Fruit fly (Drosophila melanogaster) whole organism, adult: ENCODE results near the gene CG4074.

Experiments
- CG11617 ChIP-seq: fragments of 200-800 bp; sonication (Bioruptor generic); optimal IDR thresholded peaks from 2 replicates; lab custom pipeline; 2017; ENCODE audit warnings: mild to moderate bottlenecking, missing biosample characterization, missing genetic modification reagents, missing genetic modification characterization
- CG12768 ChIP-seq: fragments of 200-800 bp; sonication (Bioruptor generic); optimal IDR thresholded peaks from 2 replicates; lab custom pipeline; 2017; ENCODE audit warnings: missing biosample characterization, missing genetic modification characterization, mild to moderate bottlenecking, moderate library complexity, missing genetic modification reagents
- CG14711 ChIP-seq: fragments of 200-800 bp; sonication (Bioruptor generic); optimal IDR thresholded peaks from 2 replicates; lab custom pipeline; 2018; ENCODE audit warnings: missing biosample characterization, mild to moderate bottlenecking, missing genetic modification characterization, moderate library complexity
- CG1620 ChIP-seq: fragments of 200-800 bp; sonication (Bioruptor generic); optimal IDR thresholded peaks from 2 replicates; lab custom pipeline; 2016; ENCODE audit warnings: missing biosample characterization, missing genetic modification characterization
- CG33017 ChIP-seq: fragments of 200-800 bp; sonication (Bioruptor generic); optimal IDR thresholded peaks from 2 replicates; lab custom pipeline; 2018; ENCODE audit warnings: missing biosample characterization, mild to moderate bottlenecking, missing genetic modification characterization, moderate library complexity
- CG5204 ChIP-seq: fragments of 200-800 bp; sonication (Bioruptor generic); optimal IDR thresholded peaks from 2 replicates; lab custom pipeline; 2016; ENCODE audit warnings: missing biosample characterization, missing genetic modification characterization
- CG7045 ChIP-seq: fragments of 200-800 bp; sonication (Bioruptor generic); optimal IDR thresholded peaks from 2 replicates; lab custom pipeline; 2017; ENCODE audit warnings: missing biosample characterization, mild to moderate bottlenecking, missing genetic modification characterization
- CG7101 ChIP-seq: fragments of 200-800 bp; sonication (Bioruptor generic); optimal IDR thresholded peaks from 2 replicates; lab custom pipeline; 2018; ENCODE audit warnings: missing biosample characterization, mild to moderate bottlenecking, missing genetic modification characterization, moderate library complexity
- Clk ChIP-seq: fragments of 200-800 bp; sonication (Bioruptor generic); optimal IDR thresholded peaks from 2 replicates; lab custom pipeline; 2017; ENCODE audit warnings: missing biosample characterization, missing genetic modification characterization
- Crg-1 ChIP-seq: fragments of 200-800 bp; sonication (Bioruptor generic); optimal IDR thresholded peaks from 2 replicates; lab custom pipeline; 2016; ENCODE audit warnings: missing biosample characterization, missing genetic modification characterization
- Hr96 ChIP-seq: fragments of 200-800 bp; sonication (Bioruptor generic); optimal IDR thresholded peaks from 2 replicates; lab custom pipeline; 2016; ENCODE audit warnings: missing biosample characterization, missing genetic modification characterization
- Mnt ChIP-seq: fragments of 200-800 bp; sonication (Bioruptor generic); optimal IDR thresholded peaks from 2 replicates; lab custom pipeline; 2016; ENCODE audit warnings: missing biosample characterization, mild to moderate bottlenecking, missing genetic modification characterization
- bab1 ChIP-seq: fragments of 200-800 bp; sonication (Bioruptor generic); optimal IDR thresholded peaks from 3 replicates; lab custom pipeline; 2019; ENCODE audit warnings: missing biosample characterization, mild to moderate bottlenecking, missing genetic modification characterization, moderate library complexity
- cic ChIP-seq: fragments of 200-800 bp; sonication (Bioruptor generic); optimal IDR thresholded peaks from 2 replicates; lab custom pipeline; 2017; ENCODE audit warnings: missing biosample characterization, mild to moderate bottlenecking, missing genetic modification characterization, moderate library complexity
- cnc ChIP-seq, 2 experiments: fragments of >200 bp; optimal IDR thresholded peaks; 2 replicates each; lab custom pipeline; 2017
- kay ChIP-seq: fragments of 200-800 bp; sonication (Bioruptor generic); peaks from one replicate; lab custom pipeline; 2016; ENCODE audit warnings: missing biosample characterization, missing genetic modification characterization, borderline replicate concordance
- ovo ChIP-seq: fragments of 200-800 bp; sonication (Bioruptor generic); optimal IDR thresholded peaks from 2 replicates; lab custom pipeline; 2016; ENCODE audit warnings: missing biosample characterization, missing genetic modification characterization
- pad ChIP-seq: fragments of 200-800 bp; sonication (Bioruptor generic); optimal IDR thresholded peaks from 3 replicates; lab custom pipeline; 2017; ENCODE audit warnings: missing biosample characterization, missing genetic modification characterization, mild to moderate bottlenecking, moderate library complexity, missing genetic modification reagents
- tj ChIP-seq: fragments of 200-800 bp; sonication (Bioruptor generic); optimal IDR thresholded peaks from 3 replicates; lab custom pipeline; 2017; ENCODE audit warnings: missing biosample characterization, mild to moderate bottlenecking, missing genetic modification characterization, moderate library complexity
- toe ChIP-seq: fragments of 200-800 bp; sonication (Bioruptor generic); optimal IDR thresholded peaks from 2 replicates; lab custom pipeline; 2016; ENCODE audit warnings: missing biosample characterization, missing genetic modification characterization

CG4074 gene

dm6 chr3L:20798325-20798846, 29.1 kb upstream of the CG4074 start, which contains the start of the genes CG3698 and tzn:
Gene CG3698, minus strand, starts transcription at chr3L:20798375.
Gene tzn, plus strand, starts transcription at chr3L:20798645.
- peak; percentile 89 for TF ChIP-seq CG11617 (GFP tag; lab: Kevin White, UChicago)
- peak; percentile 87 for TF ChIP-seq CG7101
- TF ChIP-seq bab1, result peak; percentile 92
- TF ChIP-seq CG7045 (GFP tag; lab: Kevin White, UChicago), result peak; percentile 85
- TF ChIP-seq cic, result peak; percentile 46
- peak; percentile 67 for TF ChIP-seq CG14711 (tag; lab: Kevin White, UChicago)
- no peak for TF ChIP-seq kay (GFP tag; lab: Kevin White, UChicago)
- TF ChIP-seq Hr96 (GFP tag; lab: Kevin White, UChicago), result peak; percentile 76
- peak; percentile 81 for TF ChIP-seq pad
- TF ChIP-seq CG33017 (tag; lab: Kevin White, UChicago), result peak; percentile 74
- TF ChIP-seq cnc (optimal IDR thresholded peaks at IDR 0.05; lab: Kevin White, UChicago), result no peak
- TF ChIP-seq toe (GFP tag; lab: Kevin White, UChicago), result peak; percentile 81
- peak; percentile 88 for TF ChIP-seq CG1620 (GFP tag; lab: Kevin White, UChicago)
- TF ChIP-seq Mnt (GFP tag; lab: Kevin White, UChicago), result peak; percentile 72
- peak; percentile 67 for TF ChIP-seq tj
- TF ChIP-seq Clk (GFP tag; lab: Kevin White, UChicago), result peak; percentile 48
- peak; percentile 68 for TF ChIP-seq CG12768 (GFP tag; lab: Kevin White, UChicago)
- peak; percentile 92 for TF ChIP-seq ovo (GFP tag; lab: Kevin White, UChicago)
- TF ChIP-seq CG5204 (GFP tag; lab: Kevin White, UChicago), result no peak
- TF ChIP-seq Crg-1 (GFP tag; lab: Kevin White, UChicago), result peak; percentile 91

dm6 chr3L:20797379-20797778, 28.1 kb upstream of the CG4074 start:
- TF ChIP-seq CG7045 (GFP tag; lab: Kevin White, UChicago) (no peak), CG33017 (tag; lab: Kevin White, UChicago) (no peak), CG1620 (GFP tag; lab: Kevin White, UChicago) (no peak), ovo (GFP tag; lab: Kevin White, UChicago) (no peak), cic (no peak), CG11617 (GFP tag; lab: Kevin White, UChicago) (no peak), Crg-1 (GFP tag; lab: Kevin White, UChicago) (no peak), bab1 (no peak), CG5204 (GFP tag; lab: Kevin White, UChicago) (no peak), toe (GFP tag; lab: Kevin White, UChicago) (no peak), CG7101 (no peak), cnc (optimal IDR thresholded peaks at IDR 0.05; lab: Kevin White, UChicago) (no peak), kay (GFP tag; lab: Kevin White, UChicago) (no peak)

- TF ChIP-seq cnc (optimal IDR thresholded peaks at IDR 0.05; lab: Kevin White, UChicago) (no peak), CG1620 (GFP tag; lab: Kevin White, UChicago) (no peak), toe (GFP tag; lab: Kevin White, UChicago) (no peak), Hr96 (GFP tag; lab: Kevin White, UChicago) (no peak), bab1 (no peak), kay (GFP tag; lab: Kevin White, UChicago) (no peak), Crg-1 (GFP tag; lab: Kevin White, UChicago) (no peak), CG11617 (GFP tag; lab: Kevin White, UChicago) (no peak), pad (no peak), CG33017 (tag; lab: Kevin White, UChicago) (no peak), CG14711 (tag; lab: Kevin White, UChicago) (no peak), cic (no peak), CG7101 (no peak), tj (no peak), Clk (GFP tag; lab: Kevin White, UChicago) (no peak), CG12768 (GFP tag; lab: Kevin White, UChicago) (no peak), Mnt (GFP tag; lab: Kevin White, UChicago) (no peak), CG5204 (GFP tag; lab: Kevin White, UChicago) (no peak), CG7045 (GFP tag; lab: Kevin White, UChicago) (no peak)
Measured at dm6 chr3L:20796757-20797156, 27.5 kb upstream of the CG4074 start.

dm6 chr3L:20792693-20793092, 23.4 kb upstream of the CG4074 start, which contains the start of gene Six4:
Gene Six4, minus strand, starts transcription at chr3L:20792777.
- TF ChIP-seq CG7101, result peak; percentile 10
- TF ChIP-seq kay (GFP tag; lab: Kevin White, UChicago), result no peak
- TF ChIP-seq CG12768 (GFP tag; lab: Kevin White, UChicago), result no peak
- peak; percentile 34 for TF ChIP-seq pad
- peak; percentile 62 for TF ChIP-seq tj
- no peak for TF ChIP-seq toe (GFP tag; lab: Kevin White, UChicago)
- TF ChIP-seq CG7045 (GFP tag; lab: Kevin White, UChicago), result no peak
- TF ChIP-seq ovo (GFP tag; lab: Kevin White, UChicago), result peak; percentile 13
- no peak for TF ChIP-seq CG14711 (tag; lab: Kevin White, UChicago)
- TF ChIP-seq CG1620 (GFP tag; lab: Kevin White, UChicago), result no peak
- no peak for TF ChIP-seq cnc (optimal IDR thresholded peaks at IDR 0.05; lab: Kevin White, UChicago)
- peak; percentile 29 for TF ChIP-seq Hr96 (GFP tag; lab: Kevin White, UChicago)
- no peak for TF ChIP-seq CG33017 (tag; lab: Kevin White, UChicago)
- peak; percentile 41 for TF ChIP-seq CG11617 (GFP tag; lab: Kevin White, UChicago)
- peak; percentile 22 for TF ChIP-seq Mnt (GFP tag; lab: Kevin White, UChicago)
- TF ChIP-seq Crg-1 (GFP tag; lab: Kevin White, UChicago), result peak; percentile 20
- TF ChIP-seq bab1, result peak; percentile 43
- TF ChIP-seq cic, result no peak
- TF ChIP-seq CG5204 (GFP tag; lab: Kevin White, UChicago), result no peak
- no peak for TF ChIP-seq Clk (GFP tag; lab: Kevin White, UChicago)

dm6 chr3L:20789299-20789698, 20.0 kb upstream of the CG4074 start:
- TF ChIP-seq CG11617 (GFP tag; lab: Kevin White, UChicago) (no peak), cic (no peak), CG14711 (tag; lab: Kevin White, UChicago) (no peak), ovo (GFP tag; lab: Kevin White, UChicago) (no peak), toe (GFP tag; lab: Kevin White, UChicago) (no peak), Hr96 (GFP tag; lab: Kevin White, UChicago) (no peak), CG7101 (no peak), CG33017 (tag; lab: Kevin White, UChicago) (no peak), cnc (optimal IDR thresholded peaks at IDR 0.05; lab: Kevin White, UChicago) (no peak), Crg-1 (GFP tag; lab: Kevin White, UChicago) (no peak), Mnt (GFP tag; lab: Kevin White, UChicago) (no peak), CG12768 (GFP tag; lab: Kevin White, UChicago) (no peak), CG5204 (GFP tag; lab: Kevin White, UChicago) (no peak)
